Fruit fly (Drosophila melanogaster) whole organism, adult: ENCODE data around the gene CG14220.

Experiments
- CG12768 ChIP-seq: fragments of 200-800 bp; sonication (Bioruptor generic); optimal IDR thresholded peaks from 2 replicates; lab custom pipeline; 2017; ENCODE audit warnings: missing biosample characterization, missing genetic modification characterization, mild to moderate bottlenecking, moderate library complexity, missing genetic modification reagents
- CG14711 ChIP-seq: fragments of 200-800 bp; sonication (Bioruptor generic); optimal IDR thresholded peaks from 2 replicates; lab custom pipeline; 2018; ENCODE audit warnings: missing biosample characterization, mild to moderate bottlenecking, missing genetic modification characterization, moderate library complexity
- CG5204 ChIP-seq: fragments of 200-800 bp; sonication (Bioruptor generic); optimal IDR thresholded peaks from 2 replicates; lab custom pipeline; 2016; ENCODE audit warnings: missing biosample characterization, missing genetic modification characterization
- Clk ChIP-seq: fragments of 200-800 bp; sonication (Bioruptor generic); optimal IDR thresholded peaks from 2 replicates; lab custom pipeline; 2017; ENCODE audit warnings: missing biosample characterization, missing genetic modification characterization
- Crg-1 ChIP-seq: fragments of 200-800 bp; sonication (Bioruptor generic); optimal IDR thresholded peaks from 2 replicates; lab custom pipeline; 2016; ENCODE audit warnings: missing biosample characterization, missing genetic modification characterization
- Hr96 ChIP-seq: fragments of 200-800 bp; sonication (Bioruptor generic); optimal IDR thresholded peaks from 2 replicates; lab custom pipeline; 2016; ENCODE audit warnings: missing biosample characterization, missing genetic modification characterization
- Mnt ChIP-seq: fragments of 200-800 bp; sonication (Bioruptor generic); optimal IDR thresholded peaks from 2 replicates; lab custom pipeline; 2016; ENCODE audit warnings: missing biosample characterization, mild to moderate bottlenecking, missing genetic modification characterization
- kay ChIP-seq: fragments of 200-800 bp; sonication (Bioruptor generic); peaks from one replicate; lab custom pipeline; 2016; ENCODE audit warnings: missing biosample characterization, missing genetic modification characterization, borderline replicate concordance
- ovo ChIP-seq: fragments of 200-800 bp; sonication (Bioruptor generic); optimal IDR thresholded peaks from 2 replicates; lab custom pipeline; 2016; ENCODE audit warnings: missing biosample characterization, missing genetic modification characterization
- pad ChIP-seq: fragments of 200-800 bp; sonication (Bioruptor generic); optimal IDR thresholded peaks from 3 replicates; lab custom pipeline; 2017; ENCODE audit warnings: missing biosample characterization, missing genetic modification characterization, mild to moderate bottlenecking, moderate library complexity, missing genetic modification reagents
- tj ChIP-seq: fragments of 200-800 bp; sonication (Bioruptor generic); optimal IDR thresholded peaks from 3 replicates; lab custom pipeline; 2017; ENCODE audit warnings: missing biosample characterization, mild to moderate bottlenecking, missing genetic modification characterization, moderate library complexity

- TF ChIP-seq kay (no peak), Mnt (no peak), CG14711 (no peak), CG5204 (GFP tag; lab: Kevin White, UChicago) (no peak), ovo (no peak), tj (GFP tag; lab: Kevin White, UChicago) (no peak), CG12768 (GFP tag; lab: Kevin White, UChicago) (no peak), Crg-1 (GFP tag; lab: Kevin White, UChicago) (no peak), pad (GFP tag; lab: Kevin White, UChicago) (no peak), Clk (GFP tag; lab: Kevin White, UChicago) (no peak), Hr96 (GFP tag; lab: Kevin White, UChicago) (no peak)
Measured at dm6 chrX:19598503-19598902, 3.1 kb downstream of the CG14220 start.
